Worm (Caenorhabditis elegans): ENCODE data around the gene F46G10.1.
A peak's percentile ranks its signal among the peaks of the same experiment; 100 is the strongest.

The F46G10.1 gene

DNA sequence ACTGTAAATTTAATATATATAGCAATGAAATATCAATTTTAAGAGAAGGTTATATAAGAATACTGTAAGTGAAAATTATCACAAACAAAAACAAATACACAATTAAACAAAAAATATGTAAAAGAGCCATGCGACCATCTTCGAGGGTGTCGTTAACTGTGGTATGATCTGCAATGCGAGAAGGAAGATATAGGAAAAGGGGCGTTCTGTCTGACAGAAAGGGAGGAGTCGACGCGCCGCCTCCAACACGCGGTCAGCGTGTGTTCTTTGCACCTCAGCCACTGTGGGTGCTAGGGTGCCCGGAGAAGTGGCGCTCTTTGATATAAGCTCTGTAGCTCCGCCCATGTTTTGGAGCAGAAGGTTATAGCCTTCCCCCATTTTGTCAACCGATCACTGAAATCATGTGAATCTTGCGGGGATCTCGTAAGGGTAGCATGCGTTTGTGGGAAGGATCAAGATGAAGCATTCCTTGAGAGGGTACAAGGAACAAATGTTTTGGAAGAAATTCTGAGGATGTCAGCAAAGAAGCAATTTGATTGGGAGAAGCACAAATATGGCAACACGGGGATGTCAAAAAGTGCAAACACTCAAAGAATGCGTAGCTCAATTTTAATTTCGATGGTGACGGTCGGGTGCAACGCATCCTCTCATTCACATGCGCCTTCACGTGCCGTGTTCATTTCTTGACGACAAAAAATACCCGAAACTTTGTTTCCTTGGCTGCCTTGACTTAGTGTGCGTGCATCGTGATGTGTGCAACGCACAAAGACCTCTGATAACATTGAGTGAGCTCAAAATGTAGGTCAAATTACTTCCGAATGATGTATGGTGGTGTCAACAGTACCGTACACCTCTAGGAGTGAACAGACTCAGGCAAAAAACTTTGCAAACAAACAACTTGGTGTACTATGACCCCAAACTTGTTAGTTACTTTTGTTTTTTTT lies 39.5 kb upstream of the F46G10.1 start, which contains the start of gene mxl-3 (continued):
- TF ChIP-seq unc-55 (GFP tag; optimal IDR thresholded peaks at IDR 0.05) (no peak), elt-1 (tag; optimal IDR thresholded peaks at IDR 0.05) (no peak), skn-1 (tag; optimal IDR thresholded peaks at IDR 0.05) (no peak), nhr-23 (tag; optimal IDR thresholded peaks at IDR 0.05) (no peak), peb-1 (tag; optimal IDR thresholded peaks at IDR 0.05) (no peak), ztf-4 (tag; optimal IDR thresholded peaks at IDR 0.05) (no peak), unc-62 (GFP tag; optimal IDR thresholded peaks at IDR 0.05) (no peak), sem-4 (tag; optimal IDR thresholded peaks at IDR 0.05) (no peak), F13H6.1 (tag; optimal IDR thresholded peaks at IDR 0.05) (peak; percentile 57), dmd-4 (tag; optimal IDR thresholded peaks at IDR 0.05) (no peak), ZK546.5 (tag; optimal IDR thresholded peaks at IDR 0.05) (no peak), crh-2 (tag; optimal IDR thresholded peaks at IDR 0.05) (no peak), ztf-11 (tag; optimal IDR thresholded peaks at IDR 0.05) (no peak), ceh-82 (tag; optimal IDR thresholded peaks at IDR 0.05) (no peak), ceh-16 (tag; optimal IDR thresholded peaks at IDR 0.05) (no peak), sma-3 (GFP tag; optimal IDR thresholded peaks at IDR 0.05) (no peak), elt-3 (tag; optimal IDR thresholded peaks at IDR 0.05) (no peak), sma-9 (GFP tag; optimal IDR thresholded peaks at IDR 0.05) (peak; percentile 88), sma-9 (tag; optimal IDR thresholded peaks at IDR 0.05) (no peak)

DNA sequence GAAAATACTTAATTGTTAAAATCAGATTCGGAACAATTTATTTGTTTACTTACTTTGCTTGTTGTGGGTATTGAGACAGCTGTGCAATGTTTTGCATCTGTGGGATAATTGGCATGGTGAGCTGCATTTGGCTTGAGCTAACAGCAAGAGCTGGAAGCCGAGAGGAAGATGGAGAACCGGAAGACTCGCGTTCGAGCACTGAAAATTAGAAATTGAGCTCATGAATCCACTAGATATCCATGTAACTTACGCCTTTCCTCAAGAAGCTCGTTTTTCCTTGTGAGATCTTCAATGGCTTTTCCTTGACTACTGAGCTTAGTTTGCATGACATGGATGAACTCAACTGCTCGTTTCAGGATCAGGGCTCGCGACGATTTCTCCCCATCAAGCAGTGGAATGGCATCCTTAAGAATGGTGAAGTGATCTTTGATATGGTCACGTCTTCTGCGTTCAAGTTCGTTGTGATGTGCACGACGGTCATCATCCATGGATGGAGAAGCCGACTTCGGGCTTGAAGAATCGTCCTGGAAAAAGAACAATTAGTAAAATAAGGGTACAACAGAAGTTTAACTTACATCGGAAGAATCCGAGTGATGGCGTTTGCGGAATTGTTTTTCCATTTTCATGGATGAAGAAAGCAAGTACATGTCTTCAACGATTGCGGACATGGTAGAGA lies 38.7 kb upstream of the F46G10.1 start:
- TF ChIP-seq sma-9 (GFP tag; optimal IDR thresholded peaks at IDR 0.05) (no peak), sma-9 (tag; optimal IDR thresholded peaks at IDR 0.05) (no peak), egl-27 (tag; optimal IDR thresholded peaks at IDR 0.05) (no peak), lin-11 (tag; optimal IDR thresholded peaks at IDR 0.05) (no peak), ztf-1 (GFP tag; conservative IDR thresholded peaks at IDR 0.05) (0 out of 2 replicates have a peak, but pooled peaks have one; percentile 64), mab-5 (tag; optimal IDR thresholded peaks at IDR 0.05) (no peak), nhr-129 (tag; optimal IDR thresholded peaks at IDR 0.05) (peak; percentile 4), peb-1 (tag; optimal IDR thresholded peaks at IDR 0.05) (no peak), nhr-25 (tag; optimal IDR thresholded peaks at IDR 0.05) (no peak), nhr-23 (tag; optimal IDR thresholded peaks at IDR 0.05) (no peak), blmp-1 (tag; optimal IDR thresholded peaks at IDR 0.05; ENCODE audit: insufficient read depth) (no peak), R02D3.7 (tag; optimal IDR thresholded peaks at IDR 0.05) (no peak), dmd-4 (tag; optimal IDR thresholded peaks at IDR 0.05) (no peak), lsy-2 (tag; optimal IDR thresholded peaks at IDR 0.05) (no peak), ztf-11 (tag; optimal IDR thresholded peaks at IDR 0.05) (no peak), fos-1 (tag; optimal IDR thresholded peaks at IDR 0.05) (no peak), Y55F3AM.14 (GFP tag; optimal IDR thresholded peaks at IDR 0.05) (no peak), nhr-12 (tag; optimal IDR thresholded peaks at IDR 0.05) (no peak), ceh-16 (tag; optimal IDR thresholded peaks at IDR 0.05) (no peak)

DNA sequence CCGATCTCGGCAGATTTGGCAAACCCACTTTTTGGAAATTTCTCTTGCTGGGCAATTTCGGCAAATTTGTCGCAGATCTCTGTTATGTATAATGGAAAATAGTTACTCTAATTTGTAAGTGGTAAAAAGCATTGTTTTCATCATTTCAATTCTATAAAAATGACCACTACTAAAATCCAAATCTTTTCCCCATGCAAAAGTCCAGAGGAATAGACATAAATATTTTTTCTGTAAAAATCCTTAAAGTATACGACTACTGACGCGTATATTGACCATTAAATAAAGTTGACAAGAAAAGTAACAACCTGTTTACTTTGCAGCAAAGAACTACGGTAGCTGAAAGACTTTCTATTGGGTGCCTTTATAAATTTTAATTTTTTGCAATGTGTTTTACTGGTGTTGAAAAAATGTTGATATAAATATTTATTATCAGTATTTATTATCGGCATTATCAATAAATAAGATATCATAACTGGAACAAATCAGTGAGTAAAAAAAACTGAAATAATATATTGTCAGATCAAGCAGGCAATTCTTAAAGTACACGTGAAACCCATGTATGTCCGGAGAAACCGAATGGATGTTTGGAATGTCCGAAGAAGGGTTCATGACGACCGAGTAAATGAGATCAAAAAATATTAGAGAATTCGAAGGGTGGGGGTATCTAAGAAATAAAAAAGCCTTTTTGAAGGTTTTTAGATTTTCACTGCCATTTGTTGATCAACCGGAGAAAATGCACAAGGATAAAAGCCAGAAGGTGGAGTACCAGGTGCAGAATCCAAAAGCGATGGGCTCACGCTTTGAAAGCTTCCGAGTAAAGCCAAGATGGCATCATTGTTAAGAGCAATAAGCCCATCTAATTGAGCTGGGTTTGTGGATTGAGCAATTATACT lies 37.9 kb upstream of the F46G10.1 start:
- TF ChIP-seq nhr-21 (tag; optimal IDR thresholded peaks at IDR 0.05) (peak; percentile 84), egl-27 (tag; optimal IDR thresholded peaks at IDR 0.05) (no peak), F13H6.1 (tag; optimal IDR thresholded peaks at IDR 0.05) (peak; percentile 37), nhr-12 (tag; optimal IDR thresholded peaks at IDR 0.05) (no peak), unc-39 (tag; optimal IDR thresholded peaks at IDR 0.05) (no peak), fos-1 (tag; optimal IDR thresholded peaks at IDR 0.05) (no peak), ama-1 (optimal IDR thresholded peaks at IDR 0.05) (peak; percentile 88), nhr-25 (tag; optimal IDR thresholded peaks at IDR 0.05) (peak; percentile 62), gmeb-1 (tag; optimal IDR thresholded peaks at IDR 0.05) (no peak), nhr-11 (tag; optimal IDR thresholded peaks at IDR 0.05) (peak; percentile 63), ztf-11 (tag; optimal IDR thresholded peaks at IDR 0.05) (no peak), ztf-1 (GFP tag; conservative IDR thresholded peaks at IDR 0.05) (0 out of 2 replicates have a peak, but pooled peaks have one; percentile 28), lsy-2 (tag; optimal IDR thresholded peaks at IDR 0.05) (peak in 1 of 2 experiments; percentile 66), lin-13 (GFP tag; optimal IDR thresholded peaks at IDR 0.05) (peak; percentile 71), crh-2 (tag; optimal IDR thresholded peaks at IDR 0.05) (peak; percentile 72), nhr-6 (tag; optimal IDR thresholded peaks at IDR 0.05) (no peak), sma-3 (GFP tag; optimal IDR thresholded peaks at IDR 0.05) (peak; percentile 73), alr-1 (tag; optimal IDR thresholded peaks at IDR 0.05) (no peak), sma-9 (GFP tag; optimal IDR thresholded peaks at IDR 0.05) (peak; percentile 52), sma-9 (tag; optimal IDR thresholded peaks at IDR 0.05) (no peak), ztf-4 (tag; optimal IDR thresholded peaks at IDR 0.05) (peak; percentile 71), unc-62 (GFP tag; optimal IDR thresholded peaks at IDR 0.05) (peak; percentile 17), unc-55 (GFP tag; optimal IDR thresholded peaks at IDR 0.05) (no peak), sem-4 (tag; optimal IDR thresholded peaks at IDR 0.05) (peak; percentile 21), blmp-1 (tag; optimal IDR thresholded peaks at IDR 0.05; ENCODE audit: insufficient read depth) (no peak), Y55F3AM.14 (GFP tag; optimal IDR thresholded peaks at IDR 0.05) (peak; percentile 71)

Measured in whole organism, L2 larva.